Worm (Caenorhabditis elegans) whole organism, young adult: Measurements from ENCODE around the gene F35H10.3.

ENCODE experiments used
- bed-1 ChIP-seq: fragments of 200-800 bp; sonication (Bioruptor generic); IDR thresholded peaks from 2 replicates; pipeline ENCODE4 v1.3.6; 2022; ENCODE audit warnings: missing genetic modification reagents, missing genetic modification characterization, missing compliant biosample characterization
- hlh-26 ChIP-seq: fragments of 200-800 bp; sonication (Bioruptor generic); conservative IDR thresholded peaks from 2 replicates; pipeline ENCODE4 v1.3.6; 2022; ENCODE audit warnings: missing genetic modification reagents, missing genetic modification characterization, missing compliant biosample characterization
- madf-6 ChIP-seq: fragments of 200-800 bp; sonication (Bioruptor generic); IDR thresholded peaks from 2 replicates; pipeline ENCODE4 v1.3.6; 2022; ENCODE audit warnings: missing genetic modification reagents, missing genetic modification characterization, missing compliant biosample characterization

DNA sequence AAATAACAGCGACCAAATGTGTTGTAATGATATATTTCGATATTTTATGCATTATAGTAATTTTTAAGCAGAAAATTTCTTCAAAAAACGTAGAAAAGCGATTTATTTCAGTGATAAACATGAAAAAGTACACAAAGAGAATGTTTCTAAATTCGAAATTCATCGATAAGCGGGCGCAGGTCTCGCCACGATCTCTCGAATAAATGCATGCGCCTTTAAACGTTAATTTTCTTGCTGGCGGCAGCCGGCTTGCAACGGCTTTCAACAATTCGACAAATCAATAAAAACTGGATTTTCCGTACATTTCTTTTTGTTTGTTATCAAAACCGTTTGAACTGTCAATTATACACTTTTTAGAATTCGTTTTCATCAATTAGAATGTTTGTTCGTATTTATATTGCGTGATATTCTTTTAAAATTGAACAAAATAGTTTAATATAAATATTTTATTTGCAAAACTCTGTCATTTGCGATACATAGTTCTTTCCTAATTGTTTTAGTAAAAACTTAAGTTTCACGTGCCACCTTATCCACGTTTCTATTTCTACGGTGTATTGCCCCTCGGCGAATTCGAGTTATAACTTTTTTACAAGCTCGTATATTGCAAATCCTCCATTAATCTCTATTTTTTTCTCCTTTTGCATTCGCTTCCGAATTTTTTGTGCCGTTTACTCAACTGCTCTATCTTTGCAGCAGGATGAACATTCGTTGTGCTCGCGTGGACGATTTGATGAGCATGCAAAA lies 36.0 kb upstream of the F35H10.3 start, which contains the start of gene daf-31:
- TF ChIP-seq bed-1 (GFP tag; lab: Robert Waterston, UW) (no peak), madf-6 (GFP tag; lab: Robert Waterston, UW) (peak; percentile 6; the same call in 1 of the 2 replicates), hlh-26 (no peak)
